Fruit fly (Drosophila melanogaster) whole organism, embryonic: ENCODE measurements around the gene CG32645.
"Not testable (repeated sequence)": the region's sequence is repeated elsewhere in the genome, so short reads cannot be mapped to it uniquely, and the experiment has no call there.

ENCODE experiments used
- CG18011 ChIP-seq: fragments of 200-800 bp; sonication (Bioruptor generic); optimal IDR thresholded peaks from 2 replicates; lab custom pipeline; 2017; ENCODE audit warnings: missing biosample characterization, missing genetic modification characterization, mild to moderate bottlenecking, moderate library complexity, missing genotype
- Xbp1 ChIP-seq: fragments of 200-800 bp; sonication (Bioruptor generic); optimal IDR thresholded peaks from 3 replicates; lab custom pipeline; 2016; ENCODE audit warnings: missing biosample characterization, mild to moderate bottlenecking, missing genetic modification characterization
- ac ChIP-seq: fragments of 200-800 bp; sonication (Bioruptor generic); optimal IDR thresholded peaks from 3 replicates; lab custom pipeline; 2017; ENCODE audit warnings: missing biosample characterization, mild to moderate bottlenecking, missing genetic modification characterization
- amos ChIP-seq: fragments of 200-800 bp; sonication (Bioruptor generic); IDR thresholded peaks from 2 replicates; pipeline ENCODE4 v1.3.6; 2022; ENCODE audit warnings: missing biosample characterization, missing genetic modification characterization; ENCODE audit not compliant: partially characterized antibody
- fd64A ChIP-seq: fragments of 200-800 bp; sonication (Bioruptor generic); optimal IDR thresholded peaks from 3 replicates; lab custom pipeline; 2018; ENCODE audit warnings: missing biosample characterization, mild to moderate bottlenecking, missing genetic modification characterization

DNA sequence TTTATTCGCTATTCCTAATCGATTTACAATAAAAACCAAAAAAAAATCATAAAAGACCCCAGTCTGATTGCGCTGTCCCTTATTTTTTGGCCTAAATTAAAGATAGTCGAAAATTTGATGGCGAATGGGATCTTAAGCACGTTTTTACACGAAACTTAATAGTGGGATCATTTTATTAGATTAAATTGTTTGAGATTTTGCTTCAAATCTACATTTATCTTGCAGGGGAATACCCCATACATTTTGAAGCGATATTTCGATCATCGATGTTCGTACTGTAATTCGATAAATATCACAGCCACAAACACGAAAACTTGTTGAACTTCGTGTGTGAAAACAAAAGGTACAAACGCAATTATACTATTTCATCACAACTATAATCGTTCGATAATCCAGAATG lies 45.2 kb downstream of the CG32645 start, which contains the start of gene CG32641:
- not testable (repeated sequence) for TF ChIP-seq Xbp1; ac (GFP tag; lab: Kevin White, UChicago); amos (GFP tag; lab: Robert Waterston, UW); CG18011 (GFP tag; lab: Kevin White, UChicago); fd64A
